Worm (Caenorhabditis elegans): Measurements from ENCODE around the gene F58A6.2.

Gene F58A6.2

DNA sequence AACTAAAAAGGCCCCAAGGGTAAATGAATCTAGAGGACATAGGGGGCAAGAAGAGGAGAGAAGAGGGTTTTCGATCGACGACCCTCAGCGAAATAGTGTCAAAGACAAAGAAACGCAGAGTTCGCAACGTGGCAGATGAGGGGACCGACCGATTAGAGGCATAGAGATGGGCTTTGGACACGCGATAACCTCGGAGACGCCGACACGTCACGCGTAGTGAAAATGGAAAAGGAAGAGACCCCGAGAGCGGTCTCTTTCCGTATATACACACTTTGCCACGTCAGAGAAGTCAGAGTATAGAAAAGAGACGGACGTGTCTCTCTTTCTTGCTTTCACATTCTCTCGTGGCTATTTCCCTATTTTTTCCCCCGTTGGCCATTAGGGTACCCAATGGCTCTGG, 45.0 kb downstream of the F58A6.2 start (continued):
- TF ChIP-seq syd-9 (tag; optimal IDR thresholded peaks at IDR 0.05), result peak; percentile 45
- no peak for TF ChIP-seq unc-3 (GFP tag; conservative IDR thresholded peaks at IDR 0.05)
- peak; percentile 30 for TF ChIP-seq unc-3 (tag; optimal IDR thresholded peaks at IDR 0.05)
- TF ChIP-seq F13H6.1 (tag; optimal IDR thresholded peaks at IDR 0.05), result peak; percentile 36
- TF ChIP-seq hlh-30 (tag; optimal IDR thresholded peaks at IDR 0.05; ENCODE audit: insufficient read depth), result peak; percentile 90
- no peak for TF ChIP-seq ceh-9 (tag; optimal IDR thresholded peaks at IDR 0.05)
- TF ChIP-seq sox-4 (tag; optimal IDR thresholded peaks at IDR 0.05), result no peak
- TF ChIP-seq hlh-8 (tag; optimal IDR thresholded peaks at IDR 0.05), result peak; percentile 17
- no peak for TF ChIP-seq elt-4 (tag; optimal IDR thresholded peaks at IDR 0.05)
- no peak for TF ChIP-seq lin-11 (tag; optimal IDR thresholded peaks at IDR 0.05)
- TF ChIP-seq hlh-6 (tag; optimal IDR thresholded peaks at IDR 0.05), result no peak
- no peak for TF ChIP-seq pax-1 (tag; optimal IDR thresholded peaks at IDR 0.05)
- TF ChIP-seq ceh-45 (GFP tag; IDR thresholded peaks at IDR 0.05), result no peak
- TF ChIP-seq ztf-16 (tag; optimal IDR thresholded peaks at IDR 0.05), result no peak
- TF ChIP-seq C38D4.7 (GFP tag; optimal IDR thresholded peaks at IDR 0.05), result no peak
- TF ChIP-seq ceh-34 (tag; optimal IDR thresholded peaks at IDR 0.05), result peak; percentile 64
- TF ChIP-seq ceh-48 (tag; optimal IDR thresholded peaks at IDR 0.05), result no peak
- TF ChIP-seq ahr-1 (tag; optimal IDR thresholded peaks at IDR 0.05), result no peak
- TF ChIP-seq ceh-6 (GFP tag; optimal IDR thresholded peaks at IDR 0.05), result no peak
- TF ChIP-seq ttx-3 (tag; optimal IDR thresholded peaks at IDR 0.05), result no peak
- TF ChIP-seq pag-3 (tag; optimal IDR thresholded peaks at IDR 0.05; ENCODE audit: borderline replicate concordance), result no peak
- no peak for TF ChIP-seq che-1 (tag; optimal IDR thresholded peaks at IDR 0.05)
- peak; percentile 80 for TF ChIP-seq pros-1 (tag; optimal IDR thresholded peaks at IDR 0.05)
- TF ChIP-seq gmeb-2 (tag; optimal IDR thresholded peaks at IDR 0.05), result no peak
- TF ChIP-seq hlh-13 (GFP tag; optimal IDR thresholded peaks at IDR 0.05), result no peak
- TF ChIP-seq sdc-2 (tag; optimal IDR thresholded peaks at IDR 0.05), result peak; percentile 45
- TF ChIP-seq ref-2 (tag; optimal IDR thresholded peaks at IDR 0.05), result peak; percentile 61

DNA sequence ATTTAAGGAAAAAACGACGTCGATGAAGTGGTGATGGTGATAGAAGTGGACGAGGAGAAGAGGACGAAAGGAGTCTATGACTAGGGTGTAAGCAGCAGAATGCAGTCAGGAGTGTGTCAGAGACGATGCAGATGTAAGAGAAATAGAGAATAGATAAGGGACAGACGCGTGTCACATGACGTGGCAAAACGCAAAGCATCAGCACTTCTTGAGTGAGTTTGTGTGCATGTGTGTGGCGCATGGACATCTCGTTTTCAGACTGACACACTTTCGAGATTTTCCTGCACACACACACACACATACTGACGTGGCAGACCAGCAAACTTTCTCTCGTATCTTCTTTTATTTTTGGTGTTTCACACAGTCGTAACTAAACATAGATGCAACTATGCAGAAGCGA, 45.9 kb downstream of the F58A6.2 start:
- TF ChIP-seq ceh-2 (tag; optimal IDR thresholded peaks at IDR 0.05) (no peak), tbx-7 (tag; optimal IDR thresholded peaks at IDR 0.05) (no peak), elt-2 (tag; optimal IDR thresholded peaks at IDR 0.05) (peak; percentile 89), ceh-45 (GFP tag; IDR thresholded peaks at IDR 0.05) (0 out of 2 replicates have a peak, but pooled peaks have one; percentile 31), C08G9.2 (tag; optimal IDR thresholded peaks at IDR 0.05) (no peak), pha-2 (tag; optimal IDR thresholded peaks at IDR 0.05) (no peak), ceh-9 (tag; optimal IDR thresholded peaks at IDR 0.05) (no peak), dmd-4 (tag; optimal IDR thresholded peaks at IDR 0.05; ENCODE audit: borderline replicate concordance) (no peak), ahr-1 (tag; optimal IDR thresholded peaks at IDR 0.05) (no peak), sox-4 (tag; optimal IDR thresholded peaks at IDR 0.05) (no peak), ets-4 (tag; optimal IDR thresholded peaks at IDR 0.05) (no peak), pag-3 (tag; optimal IDR thresholded peaks at IDR 0.05; ENCODE audit: borderline replicate concordance) (no peak), hlh-13 (GFP tag; optimal IDR thresholded peaks at IDR 0.05) (no peak), hlh-15 (tag; optimal IDR thresholded peaks at IDR 0.05) (no peak), lim-6 (tag; optimal IDR thresholded peaks at IDR 0.05) (no peak), nhr-232 (tag; optimal IDR thresholded peaks at IDR 0.05) (no peak), pqm-1 (tag; optimal IDR thresholded peaks at IDR 0.05) (no peak), ztf-16 (tag; optimal IDR thresholded peaks at IDR 0.05) (no peak), hlh-8 (tag; optimal IDR thresholded peaks at IDR 0.05) (no peak), nfya-1 (tag; optimal IDR thresholded peaks at IDR 0.05) (peak; percentile 14), ttx-3 (tag; optimal IDR thresholded peaks at IDR 0.05) (no peak), Y22D7AL.16 (tag; optimal IDR thresholded peaks at IDR 0.05) (no peak), elt-4 (tag; optimal IDR thresholded peaks at IDR 0.05) (no peak), unc-55 (GFP tag; optimal IDR thresholded peaks at IDR 0.05) (peak; percentile 43), pat-9 (tag; optimal IDR thresholded peaks at IDR 0.05) (no peak), gmeb-2 (tag; optimal IDR thresholded peaks at IDR 0.05) (no peak), unc-86 (tag; optimal IDR thresholded peaks at IDR 0.05) (no peak), hlh-30 (tag; optimal IDR thresholded peaks at IDR 0.05; ENCODE audit: insufficient read depth) (peak; percentile 89), pros-1 (tag; optimal IDR thresholded peaks at IDR 0.05) (no peak), ceh-22 (tag; optimal IDR thresholded peaks at IDR 0.05) (no peak), tbx-2 (tag; optimal IDR thresholded peaks at IDR 0.05) (no peak), dve-1 (tag; optimal IDR thresholded peaks at IDR 0.05) (no peak), unc-42 (tag; optimal IDR thresholded peaks at IDR 0.05) (no peak), ceh-34 (tag; optimal IDR thresholded peaks at IDR 0.05) (no peak), ceh-19 (GFP tag; optimal IDR thresholded peaks at IDR 0.05) (no peak), ceh-48 (tag; optimal IDR thresholded peaks at IDR 0.05) (no peak), ama-1 (optimal IDR thresholded peaks at IDR 0.05) (no peak), fkh-10 (GFP tag; optimal IDR thresholded peaks at IDR 0.05) (no peak), F13H6.1 (tag; optimal IDR thresholded peaks at IDR 0.05) (no peak), ceh-6 (GFP tag; optimal IDR thresholded peaks at IDR 0.05) (no peak)
